Fruit fly (Drosophila melanogaster) whole organism, embryonic: ENCODE data around the gene CG7519.

ENCODE experiments used
- Aef1 ChIP-seq: fragments of 200-800 bp; sonication (Bioruptor generic); IDR thresholded peaks from 3 replicates; pipeline ENCODE4 v1.3.6; 2022; ENCODE audit warnings: missing biosample characterization, missing genetic modification characterization
- B-H2 ChIP-seq: fragments of 200-800 bp; sonication (Bioruptor generic); optimal IDR thresholded peaks from 2 replicates; lab custom pipeline; 2018; ENCODE audit warnings: missing biosample characterization, mild to moderate bottlenecking, missing genetic modification characterization
- CG11085 ChIP-seq: fragments of 200-800 bp; sonication (Bioruptor generic); IDR thresholded peaks from 2 replicates; pipeline ENCODE4 v1.3.6; 2022; ENCODE audit warnings: missing biosample characterization, missing genetic modification characterization
- CG12155 ChIP-seq: fragments of 200-800 bp; sonication (Bioruptor generic); optimal IDR thresholded peaks from 3 replicates; lab custom pipeline; 2016; ENCODE audit warnings: missing biosample characterization, missing genetic modification characterization
- CG14050 ChIP-seq: fragments of 200-800 bp; sonication (Bioruptor generic); IDR thresholded peaks from 3 replicates; pipeline ENCODE4 v1.3.6; 2022; ENCODE audit warnings: missing biosample characterization, missing genetic modification characterization
- CG15601 ChIP-seq: fragments of 200-800 bp; sonication (Bioruptor generic); optimal IDR thresholded peaks from 3 replicates; lab custom pipeline; 2019; ENCODE audit warnings: missing biosample characterization, mild to moderate bottlenecking, missing genetic modification characterization, moderate library complexity
- CG16813 ChIP-seq: fragments of 200-800 bp; sonication (Bioruptor generic); IDR thresholded peaks from 3 replicates; pipeline ENCODE4 v1.3.6; 2022; ENCODE audit warnings: missing biosample characterization, missing genetic modification characterization; ENCODE audit not compliant: partially characterized antibody
- CG17568 ChIP-seq: fragments of 200-800 bp; sonication (Bioruptor generic); optimal IDR thresholded peaks from 2 replicates; lab custom pipeline; 2018; ENCODE audit warnings: missing biosample characterization, mild to moderate bottlenecking, missing genetic modification characterization, moderate library complexity
- CG2202 ChIP-seq: fragments of 200-800 bp; sonication (Bioruptor generic); optimal IDR thresholded peaks from 2 replicates; lab custom pipeline; 2018; ENCODE audit warnings: missing biosample characterization, mild to moderate bottlenecking, missing genetic modification characterization
- CG2678 ChIP-seq: fragments of 200-800 bp; sonication (Bioruptor generic); optimal IDR thresholded peaks from 3 replicates; lab custom pipeline; 2019; ENCODE audit warnings: missing biosample characterization, mild to moderate bottlenecking, missing genetic modification characterization, moderate library complexity
- CG31224 ChIP-seq: fragments of 200-800 bp; sonication (Bioruptor generic); IDR thresholded peaks from 2 replicates; pipeline ENCODE4 v1.3.6; 2022; ENCODE audit warnings: missing biosample characterization, missing genetic modification characterization
- CG31365 ChIP-seq: fragments of 200-800 bp; sonication (Bioruptor generic); optimal IDR thresholded peaks from 2 replicates; lab custom pipeline; 2018; ENCODE audit warnings: missing biosample characterization, mild to moderate bottlenecking, missing genetic modification characterization
- CG32532 ChIP-seq: fragments of 200-800 bp; sonication (Bioruptor generic); IDR thresholded peaks from 2 replicates; pipeline ENCODE4 v1.3.6; 2022; ENCODE audit warnings: missing biosample characterization, missing genetic modification characterization
- CG3995 ChIP-seq: fragments of 200-800 bp; sonication (Bioruptor generic); optimal IDR thresholded peaks from 3 replicates; lab custom pipeline; 2016; ENCODE audit warnings: missing biosample characterization, missing genetic modification characterization
- CG4282 ChIP-seq: fragments of 200-800 bp; sonication (Bioruptor generic); optimal IDR thresholded peaks from 2 replicates; lab custom pipeline; 2016; ENCODE audit warnings: missing biosample characterization, missing genetic modification characterization
- CG4617 ChIP-seq: fragments of 200-800 bp; sonication (Bioruptor generic); optimal IDR thresholded peaks from 3 replicates; lab custom pipeline; 2016; ENCODE audit warnings: missing biosample characterization, missing genetic modification characterization, borderline replicate concordance
- CG9817 ChIP-seq: fragments of 200-800 bp; sonication (Bioruptor generic); optimal IDR thresholded peaks from 2 replicates; lab custom pipeline; 2018; ENCODE audit warnings: missing biosample characterization, mild to moderate bottlenecking, missing genetic modification characterization, moderate library complexity
- CG9876 ChIP-seq: fragments of 200-800 bp; sonication (Bioruptor generic); optimal IDR thresholded peaks from 2 replicates; lab custom pipeline; 2016; ENCODE audit warnings: missing biosample characterization, missing genetic modification characterization
- Doc3 ChIP-seq: fragments of 200-800 bp; sonication (Bioruptor generic); IDR thresholded peaks from 3 replicates; pipeline ENCODE4 v1.3.6; 2022; ENCODE audit warnings: missing biosample characterization, missing genetic modification characterization; ENCODE audit not compliant: partially characterized antibody
- ERR ChIP-seq: fragments of 200-800 bp; sonication (Bioruptor generic); optimal IDR thresholded peaks from 2 replicates; lab custom pipeline; 2016; ENCODE audit warnings: missing biosample characterization, missing genetic modification characterization
- Fer3 ChIP-seq: fragments of 200-800 bp; sonication (Bioruptor generic); optimal IDR thresholded peaks from 2 replicates; lab custom pipeline; 2018; ENCODE audit warnings: missing biosample characterization, mild to moderate bottlenecking, missing genetic modification characterization, moderate library complexity
- HmgD ChIP-seq: fragments of 200-800 bp; sonication (Bioruptor generic); optimal IDR thresholded peaks from 3 replicates; lab custom pipeline; 2016; ENCODE audit warnings: missing biosample characterization, missing genetic modification characterization
- Hr3 ChIP-seq: fragments of 200-800 bp; sonication (Bioruptor generic); optimal IDR thresholded peaks from 3 replicates; lab custom pipeline; 2016; ENCODE audit warnings: missing biosample characterization, missing genetic modification characterization
- Hr78 ChIP-seq, 2 experiments: fragments of 200-800 bp in 1 of 2; fragments of >200 bp in 1 of 2; sonication (Bioruptor generic) in 1 of 2; optimal IDR thresholded peaks; 2 replicates each; lab custom pipeline; 2017 to 2019; ENCODE audit warnings: missing biosample characterization in 2 of 2, missing genetic modification characterization in 2 of 2, mild to moderate bottlenecking in 1 of 2, moderate library complexity in 1 of 2
- Mrtf ChIP-seq: fragments of 200-800 bp; sonication (Bioruptor generic); IDR thresholded peaks from 3 replicates; pipeline ENCODE4 v1.3.6; 2022; ENCODE audit warnings: missing biosample characterization, missing genetic modification characterization
- Neu2 ChIP-seq: fragments of 200-800 bp; sonication (Bioruptor generic); optimal IDR thresholded peaks from 3 replicates; lab custom pipeline; 2016; ENCODE audit warnings: missing biosample characterization, missing genetic modification characterization, borderline replicate concordance
- Scr ChIP-seq: fragments of 200-800 bp; sonication (Bioruptor generic); IDR thresholded peaks from 2 replicates; pipeline ENCODE4 v1.3.6; 2022; ENCODE audit warnings: missing biosample characterization, missing genetic modification characterization; ENCODE audit not compliant: partially characterized antibody
- Taf1 ChIP-seq: fragments of 200-800 bp; sonication (Bioruptor generic); IDR thresholded peaks from 2 replicates; pipeline ENCODE4 v1.3.6; 2022; ENCODE audit warnings: missing biosample characterization, missing genetic modification characterization
- Xrp1 ChIP-seq: fragments of 200-800 bp; sonication (Bioruptor generic); IDR thresholded peaks from 2 replicates; pipeline ENCODE4 v1.3.6; 2022; ENCODE audit warnings: missing biosample characterization, missing genetic modification characterization
- abd-A ChIP-seq: fragments of 200-800 bp; sonication (Bioruptor generic); optimal IDR thresholded peaks from 3 replicates; lab custom pipeline; 2019; ENCODE audit warnings: missing biosample characterization, mild to moderate bottlenecking, missing genetic modification characterization, moderate library complexity
- bsh ChIP-seq, 2 experiments: fragments of 200-800 bp; sonication (Bioruptor generic); optimal IDR thresholded peaks; 2 replicates each; lab custom pipeline; 2017 to 2018; ENCODE audit warnings: mild to moderate bottlenecking in 2 of 2, missing biosample characterization in 2 of 2, missing genetic modification characterization in 2 of 2, moderate library complexity in 1 of 2
- chm ChIP-seq: fragments of 200-800 bp; sonication (Bioruptor generic); IDR thresholded peaks from 2 replicates; pipeline ENCODE4 v1.3.6; 2022; ENCODE audit warnings: missing biosample characterization, missing genetic modification characterization
- corto ChIP-seq: fragments of 200-800 bp; sonication (Bioruptor generic); optimal IDR thresholded peaks from 2 replicates; lab custom pipeline; 2016; ENCODE audit warnings: missing biosample characterization, mild to moderate bottlenecking, missing genetic modification characterization, moderate library complexity
- crol ChIP-seq: fragments of 200-800 bp; sonication (Bioruptor generic); IDR thresholded peaks from 2 replicates; pipeline ENCODE4 v1.3.6; 2022; ENCODE audit warnings: missing biosample characterization, missing genetic modification characterization
- fd64A ChIP-seq: fragments of 200-800 bp; sonication (Bioruptor generic); optimal IDR thresholded peaks from 3 replicates; lab custom pipeline; 2018; ENCODE audit warnings: missing biosample characterization, mild to moderate bottlenecking, missing genetic modification characterization
- kni ChIP-seq: fragments of 200-800 bp; sonication (Bioruptor generic); optimal IDR thresholded peaks from 3 replicates; lab custom pipeline; 2017; ENCODE audit warnings: mild to moderate bottlenecking, missing biosample characterization, missing genetic modification reagents, missing genetic modification characterization
- lbe ChIP-seq: fragments of 200-800 bp; sonication (Bioruptor generic); optimal IDR thresholded peaks from 2 replicates; lab custom pipeline; 2016; ENCODE audit warnings: missing biosample characterization, mild to moderate bottlenecking, missing genetic modification characterization
- nau ChIP-seq: fragments of 200-800 bp; sonication (Bioruptor generic); optimal IDR thresholded peaks from 3 replicates; lab custom pipeline; 2017; ENCODE audit warnings: missing biosample characterization, mild to moderate bottlenecking, missing genetic modification characterization, missing genetic modification reagents
- peb ChIP-seq: fragments of 200-800 bp; sonication (Bioruptor generic); IDR thresholded peaks from 2 replicates; pipeline ENCODE4 v1.3.6; 2022; ENCODE audit warnings: missing biosample characterization, missing genetic modification characterization
- pfk ChIP-seq: fragments of 200-800 bp; sonication (Bioruptor generic); optimal IDR thresholded peaks from 2 replicates; lab custom pipeline; 2018; ENCODE audit warnings: missing biosample characterization, mild to moderate bottlenecking, missing genetic modification characterization, moderate library complexity
- sc ChIP-seq, 3 experiments: fragments of >200 bp in 2 of 3; fragments of 200-800 bp in 1 of 3; sonication (Bioruptor generic) in 1 of 3; optimal IDR thresholded peaks; 2 replicates in 2 of 3; 3 replicates in 1 of 3; lab custom pipeline; 2017; ENCODE audit warnings: mild to moderate bottlenecking in 1 of 3, missing biosample characterization in 1 of 3, missing genetic modification characterization in 1 of 3, missing genetic modification reagents in 1 of 3
- sens ChIP-seq: fragments of 200-800 bp; sonication (Bioruptor generic); peaks from one replicate; lab custom pipeline; 2016; ENCODE audit warnings: missing biosample characterization, missing genetic modification characterization
- sim ChIP-seq: fragments of 200-800 bp; sonication (Bioruptor generic); IDR thresholded peaks from 2 replicates; pipeline ENCODE4 v1.3.6; 2022; ENCODE audit warnings: missing biosample characterization, missing genetic modification characterization
- slp2 ChIP-seq: fragments of 200-800 bp; sonication (Bioruptor generic); optimal IDR thresholded peaks from 2 replicates; lab custom pipeline; 2016; ENCODE audit warnings: missing biosample characterization, missing genetic modification characterization
- sr ChIP-seq: fragments of 200-800 bp; sonication (Bioruptor generic); IDR thresholded peaks from 3 replicates; pipeline ENCODE4 v1.3.6; 2022; ENCODE audit warnings: missing biosample characterization, missing genetic modification characterization
- ssp ChIP-seq: fragments of 200-800 bp; sonication (Bioruptor generic); IDR thresholded peaks from 2 replicates; pipeline ENCODE4 v1.3.6; 2022; ENCODE audit warnings: missing biosample characterization, missing genetic modification characterization
- trem ChIP-seq: fragments of 200-800 bp; optimal IDR thresholded peaks from 3 replicates; lab custom pipeline; 2019; ENCODE audit warnings: missing biosample characterization, mild to moderate bottlenecking, missing genetic modification characterization, moderate library complexity
- unc-4 ChIP-seq: fragments of 200-800 bp; sonication (Bioruptor generic); IDR thresholded peaks from 2 replicates; pipeline ENCODE4 v1.3.6; 2022; ENCODE audit warnings: missing biosample characterization, missing genetic modification characterization; ENCODE audit not compliant: partially characterized antibody

Gene CG7519

DNA sequence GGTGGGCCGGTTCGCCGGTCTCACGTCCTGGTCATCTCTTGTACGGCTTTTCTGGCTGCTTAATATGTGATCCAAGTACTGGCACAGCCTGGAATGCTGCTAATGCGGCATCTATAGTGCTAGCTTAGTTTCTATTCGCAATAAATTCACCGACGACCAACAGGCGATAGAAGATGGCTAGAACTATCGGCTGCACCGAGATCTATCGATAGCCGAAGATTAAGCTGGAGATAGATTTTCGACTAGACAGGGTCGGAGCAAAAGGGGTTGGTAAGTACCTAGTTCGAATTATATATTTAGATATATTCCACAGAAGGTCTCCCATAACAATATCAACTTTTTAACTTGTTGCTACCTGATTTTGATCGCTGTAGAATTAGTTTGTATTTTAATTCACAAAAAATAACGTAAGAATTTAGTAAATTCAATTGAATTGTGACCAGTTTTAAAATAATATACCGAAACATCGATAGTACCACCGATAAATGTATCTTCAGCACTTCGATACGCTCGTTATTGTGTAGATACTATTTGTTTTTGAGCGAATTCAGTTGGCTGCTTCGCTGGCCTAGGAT lies 14.6 kb downstream of the CG7519 start, which contains the start of the genes Glg1 and M6 (continued):
- TF ChIP-seq kni (GFP tag; lab: Kevin White, UChicago) (peak; percentile 40), CG17568 (GFP tag; lab: Kevin White, UChicago) (no peak), CG2202 (tag; lab: Kevin White, UChicago) (peak; percentile 62), CG16813 (GFP tag; lab: Robert Waterston, UW) (peak; percentile 96), Taf1 (GFP tag; lab: Robert Waterston, UW) (0 out of 2 replicates have a peak, but pooled peaks have one; percentile 28), sc (optimal IDR thresholded peaks at IDR 0.05; lab: Kevin White, UChicago) (no peak), sc (GFP tag; optimal IDR thresholded peaks at IDR 0.05; lab: Kevin White, UChicago) (no peak), lbe (GFP tag; lab: Kevin White, UChicago) (peak; percentile 59), CG15601 (tag; lab: Kevin White, UChicago) (peak; percentile 56), CG32532 (GFP tag; lab: Robert Waterston, UW) (peak; percentile 65), CG2678 (tag; lab: Kevin White, UChicago) (peak; percentile 77), Xrp1 (GFP tag; lab: Robert Waterston, UW) (peak; percentile 74), CG4617 (GFP tag; lab: Kevin White, UChicago) (peak; percentile 43), Neu2 (peak; percentile 99), CG31365 (tag; lab: Kevin White, UChicago) (no peak), pfk (no peak), CG14050 (GFP tag; lab: Robert Waterston, UW) (no peak), corto (GFP tag; lab: Kevin White, UChicago) (peak; percentile 50), B-H2 (peak; percentile 51), CG3995 (GFP tag; lab: Kevin White, UChicago) (peak; percentile 80), CG31224 (GFP tag; lab: Robert Waterston, UW) (0 out of 2 replicates have a peak, but pooled peaks have one; percentile 41), unc-4 (GFP tag; lab: Robert Waterston, UW) (peak; percentile 93), CG4282 (GFP tag; lab: Kevin White, UChicago) (peak; percentile 29), HmgD (GFP tag; lab: Kevin White, UChicago) (peak; percentile 42), Hr78 (GFP tag; optimal IDR thresholded peaks at IDR 0.05; lab: Kevin White, UChicago) (peak in 1 of 2 experiments; percentile 40), sim (GFP tag; lab: Robert Waterston, UW) (no peak), Doc3 (GFP tag; lab: Robert Waterston, UW) (peak; percentile 94), CG9876 (GFP tag; lab: Kevin White, UChicago) (peak; percentile 0), CG9817 (tag; lab: Kevin White, UChicago) (peak; percentile 67), ERR (GFP tag; lab: Kevin White, UChicago) (peak; percentile 34), abd-A (no peak), slp2 (GFP tag; lab: Kevin White, UChicago) (peak; percentile 2), nau (GFP tag; lab: Kevin White, UChicago) (no peak), Scr (GFP tag; lab: Robert Waterston, UW) (peak; percentile 96), Mrtf (peak; percentile 61; the same call in 2 of the 3 replicates), bsh (GFP tag; optimal IDR thresholded peaks at IDR 0.05; lab: Kevin White, UChicago) (peak in 1 of 2 experiments; percentile 49), fd64A (GFP tag; lab: Kevin White, UChicago) (no peak), crol (GFP tag; lab: Robert Waterston, UW) (0 out of 2 replicates have a peak, but pooled peaks have one; percentile 25), chm (GFP tag; lab: Robert Waterston, UW) (peak; percentile 46; the same call in 1 of the 2 replicates), sens (GFP tag; lab: Kevin White, UChicago) (peak; percentile 95), Hr3 (GFP tag; lab: Kevin White, UChicago) (peak; percentile 71), Aef1 (GFP tag; lab: Robert Waterston, UW) (peak; percentile 19; the same call in 1 of the 3 replicates), trem (tag; lab: Kevin White, UChicago) (peak; percentile 76), CG12155 (GFP tag; lab: Kevin White, UChicago) (peak; percentile 75), ssp (peak; percentile 44; the same call in 1 of the 2 replicates), CG11085 (peak; percentile 36; the same call in 1 of the 2 replicates), peb (GFP tag; lab: Robert Waterston, UW) (0 out of 2 replicates have a peak, but pooled peaks have one; percentile 13), sr (GFP tag; lab: Robert Waterston, UW) (no peak), Fer3 (tag; lab: Kevin White, UChicago) (peak; percentile 17)
